Fruit fly (Drosophila melanogaster) whole organism, embryonic: Measurements from ENCODE around the gene BORCS5.

ENCODE experiments used
- CG10267 ChIP-seq: fragments of 200-800 bp; sonication (Bioruptor generic); optimal IDR thresholded peaks from 2 replicates; lab custom pipeline; 2018; ENCODE audit warnings: missing biosample characterization, mild to moderate bottlenecking, missing genetic modification characterization, moderate library complexity
- Dref ChIP-seq: fragments of 200-800 bp; sonication (Bioruptor generic); IDR thresholded peaks from 2 replicates; pipeline ENCODE4 v1.3.6; 2022; ENCODE audit warnings: missing biosample characterization, missing genetic modification characterization
- Ets65A ChIP-seq: fragments of 200-800 bp; sonication (Bioruptor generic); peaks from one replicate; lab custom pipeline; 2016; ENCODE audit warnings: missing biosample characterization, missing genetic modification characterization
- HmgD ChIP-seq: fragments of 200-800 bp; sonication (Bioruptor generic); optimal IDR thresholded peaks from 3 replicates; lab custom pipeline; 2016; ENCODE audit warnings: missing biosample characterization, missing genetic modification characterization
- Hr39 ChIP-seq: fragments of >200 bp; optimal IDR thresholded peaks from 2 replicates; lab custom pipeline; 2017
- MTF-1 ChIP-seq: fragments of 200-800 bp; sonication (Bioruptor generic); optimal IDR thresholded peaks from 2 replicates; lab custom pipeline; 2018; ENCODE audit warnings: missing biosample characterization, mild to moderate bottlenecking, missing genetic modification characterization, borderline replicate concordance
- grau ChIP-seq: fragments of 200-800 bp; optimal IDR thresholded peaks from 3 replicates; lab custom pipeline; 2019; ENCODE audit warnings: missing biosample characterization, mild to moderate bottlenecking, missing genetic modification characterization, moderate library complexity
- her ChIP-seq: fragments of 200-800 bp; sonication (Bioruptor generic); optimal IDR thresholded peaks from 2 replicates; lab custom pipeline; 2016; ENCODE audit warnings: missing biosample characterization, missing genetic modification characterization
- kay ChIP-seq: fragments of 200-800 bp; sonication (Bioruptor generic); optimal IDR thresholded peaks from 2 replicates; lab custom pipeline; 2016; ENCODE audit warnings: missing biosample characterization, missing genetic modification characterization
- salm ChIP-seq: fragments of 200-800 bp; sonication (Bioruptor generic); optimal IDR thresholded peaks from 2 replicates; lab custom pipeline; 2018; ENCODE audit warnings: missing biosample characterization, mild to moderate bottlenecking, missing genetic modification characterization

dm6 chrX:11920959-11921358 lies 48.4 kb upstream of the BORCS5 start:
- TF ChIP-seq kay (GFP tag; lab: Kevin White, UChicago) (peak; percentile 59), her (GFP tag; lab: Kevin White, UChicago) (peak; percentile 39), HmgD (GFP tag; lab: Kevin White, UChicago) (peak; percentile 26), Ets65A (GFP tag; lab: Kevin White, UChicago) (peak; percentile 94), CG10267 (tag; lab: Kevin White, UChicago) (peak; percentile 88), MTF-1 (GFP tag; lab: Kevin White, UChicago) (peak; percentile 65), salm (peak; percentile 84), grau (tag; lab: Kevin White, UChicago) (peak; percentile 93), Dref (GFP tag; lab: Robert Waterston, UW) (no peak), Hr39 (lab: Kevin White, UChicago) (no peak)
